Worm (Caenorhabditis elegans): Measurements from ENCODE around the gene C34E10.9.

DNA sequence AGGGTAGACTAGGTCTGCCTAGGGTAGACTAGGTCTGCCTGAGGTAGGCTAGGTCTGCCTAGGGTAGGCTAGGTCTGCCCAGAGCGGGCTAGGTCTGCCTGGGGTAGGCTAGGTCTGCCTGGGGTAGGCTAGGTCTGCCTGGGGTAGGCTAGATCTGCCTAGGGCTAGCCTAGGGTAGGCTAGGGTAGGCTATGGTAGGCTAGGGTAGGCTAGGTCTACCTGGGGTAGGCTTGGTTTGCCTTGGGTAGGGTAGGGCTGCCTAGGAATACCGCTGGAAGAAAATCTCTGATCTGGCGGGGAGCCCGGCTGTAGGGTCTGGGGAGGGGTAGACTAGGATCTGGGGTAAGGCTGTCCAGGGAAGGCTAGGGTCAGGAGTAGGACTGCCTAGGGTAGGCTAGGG lies 22.3 kb upstream of the C34E10.9 start:
- TF ChIP-seq zip-5 (tag; optimal IDR thresholded peaks at IDR 0.05): no peak
- no peak for TF ChIP-seq tbx-2 (tag; optimal IDR thresholded peaks at IDR 0.05)
- TF ChIP-seq fkh-10 (GFP tag; optimal IDR thresholded peaks at IDR 0.05): no peak
- no peak for TF ChIP-seq unc-55 (GFP tag; optimal IDR thresholded peaks at IDR 0.05)
- no peak for TF ChIP-seq tbx-7 (tag; optimal IDR thresholded peaks at IDR 0.05)
- no peak for TF ChIP-seq pha-4 (tag; optimal IDR thresholded peaks at IDR 0.05)
- TF ChIP-seq ahr-1 (tag; optimal IDR thresholded peaks at IDR 0.05): no peak
- TF ChIP-seq che-1 (tag; optimal IDR thresholded peaks at IDR 0.05): no peak
- no peak for TF ChIP-seq elt-2 (tag; optimal IDR thresholded peaks at IDR 0.05)
- no peak for TF ChIP-seq ztf-16 (tag; optimal IDR thresholded peaks at IDR 0.05)
- no peak for TF ChIP-seq nhr-232 (tag; optimal IDR thresholded peaks at IDR 0.05)
- no peak for TF ChIP-seq ets-4 (tag; optimal IDR thresholded peaks at IDR 0.05)
